Fruit fly (Drosophila melanogaster): ENCODE results near the gene Atet.
A peak's percentile ranks its signal among the peaks of the same experiment; 100 is the strongest.

Atet gene

dm6 chr2L:4393842-4394421 is 60.2 kb downstream of the Atet start, which contains the start of gene CG3652 (continued):
- peak; percentile 67 for TF ChIP-seq CG4617 (GFP tag; optimal IDR thresholded peaks at IDR 0.05; ENCODE audit: borderline replicate concordance)
- no peak for TF ChIP-seq crol (GFP tag; IDR thresholded peaks at IDR 0.05)
- no peak for TF ChIP-seq CG7963 (GFP tag; IDR thresholded peaks at IDR 0.05; ENCODE audit: partially characterized antibody)
- no peak for TF ChIP-seq ap (GFP tag; IDR thresholded peaks at IDR 0.05)
- TF ChIP-seq CG12942 (GFP tag; optimal IDR thresholded peaks at IDR 0.05): no peak
- no peak for TF ChIP-seq CG17328 (GFP tag; IDR thresholded peaks at IDR 0.05)
- no peak for TF ChIP-seq gcm (GFP tag; optimal IDR thresholded peaks at IDR 0.05)
- no peak for TF ChIP-seq CG11085 (GFP tag; IDR thresholded peaks at IDR 0.05)
- TF ChIP-seq CG12219 (GFP tag; optimal IDR thresholded peaks at IDR 0.05): no peak
- TF ChIP-seq ems (GFP tag; optimal IDR thresholded peaks at IDR 0.05): no peak
- 0 out of 2 replicates have a peak, but pooled peaks have one; percentile 50 for TF ChIP-seq nerfin-2 (GFP tag; IDR thresholded peaks at IDR 0.05; ENCODE audit: partially characterized antibody)
- TF ChIP-seq Rx (GFP tag; IDR thresholded peaks at IDR 0.05): no peak
- no peak for TF ChIP-seq PHDP (tag; optimal IDR thresholded peaks at IDR 0.05)
- no peak for TF ChIP-seq ab (GFP tag; optimal IDR thresholded peaks at IDR 0.05)
- no peak for TF ChIP-seq ase (GFP tag; IDR thresholded peaks at IDR 0.05)
- TF ChIP-seq CG10979 (tag; optimal IDR thresholded peaks at IDR 0.05): peak; percentile 1
- TF ChIP-seq shn (GFP tag; optimal IDR thresholded peaks at IDR 0.05): no peak
- TF ChIP-seq bowl (GFP tag; IDR thresholded peaks at IDR 0.05): no peak
- TF ChIP-seq CG16779 (GFP tag; IDR thresholded peaks at IDR 0.05): no peak
- TF ChIP-seq z (GFP tag; IDR thresholded peaks at IDR 0.05): no peak
- TF ChIP-seq Sry-δ (GFP tag; optimal IDR thresholded peaks at IDR 0.05): peak; percentile 75
- no peak for TF ChIP-seq ro (GFP tag; IDR thresholded peaks at IDR 0.05)
- TF ChIP-seq HHEX (GFP tag; optimal IDR thresholded peaks at IDR 0.05): no peak
- peak; percentile 52 for TF ChIP-seq CG30403 (GFP tag; optimal IDR thresholded peaks at IDR 0.05)
- peak in 1 of 3 experiments; percentile 29 for TF ChIP-seq lola (GFP tag; optimal IDR thresholded peaks at IDR 0.05)
- no peak for TF ChIP-seq gro (GFP tag; optimal IDR thresholded peaks at IDR 0.05)
- TF ChIP-seq twi (tag; optimal IDR thresholded peaks at IDR 0.05): no peak
- TF ChIP-seq gfzf (GFP tag; optimal IDR thresholded peaks at IDR 0.05): peak; percentile 67
- peak; percentile 11; the same call in 1 of the 2 replicates for TF ChIP-seq klu (GFP tag; IDR thresholded peaks at IDR 0.05)
- TF ChIP-seq CG34376 (GFP tag; optimal IDR thresholded peaks at IDR 0.05): no peak
- TF ChIP-seq grau (tag; optimal IDR thresholded peaks at IDR 0.05): no peak
- no peak for TF ChIP-seq seq (GFP tag; IDR thresholded peaks at IDR 0.05)
- TF ChIP-seq Scr (GFP tag; IDR thresholded peaks at IDR 0.05; ENCODE audit: partially characterized antibody): peak; percentile 60
- no peak for TF ChIP-seq CG4854 (GFP tag; optimal IDR thresholded peaks at IDR 0.05)
- no peak for TF ChIP-seq CG10274 (GFP tag; optimal IDR thresholded peaks at IDR 0.05)
- no peak for TF ChIP-seq CG2202 (tag; optimal IDR thresholded peaks at IDR 0.05)
- TF ChIP-seq B-H2 (GFP tag; optimal IDR thresholded peaks at IDR 0.05): no peak
- no peak for TF ChIP-seq E2f1 (GFP tag; IDR thresholded peaks at IDR 0.05)
- peak; percentile 35 for TF ChIP-seq Side (GFP tag; optimal IDR thresholded peaks at IDR 0.05)
- TF ChIP-seq org-1 (GFP tag; optimal IDR thresholded peaks at IDR 0.05): no peak
- no peak for TF ChIP-seq CG8281 (tag; optimal IDR thresholded peaks at IDR 0.05)
- no peak for TF ChIP-seq CG6683 (GFP tag; optimal IDR thresholded peaks at IDR 0.05)
- TF ChIP-seq CG9817 (tag; optimal IDR thresholded peaks at IDR 0.05): no peak
- TF ChIP-seq CG4282 (GFP tag; optimal IDR thresholded peaks at IDR 0.05): no peak
- no peak for TF ChIP-seq TFAM (GFP tag; optimal IDR thresholded peaks at IDR 0.05)
- TF ChIP-seq CG10654 (GFP tag; optimal IDR thresholded peaks at IDR 0.05): peak; percentile 1
- TF ChIP-seq onecut (GFP tag; IDR thresholded peaks at IDR 0.05): no peak
- no peak for TF ChIP-seq CG18476 (GFP tag; optimal IDR thresholded peaks at IDR 0.05)
- no peak for TF ChIP-seq MTF-1 (GFP tag; optimal IDR thresholded peaks at IDR 0.05; ENCODE audit: borderline replicate concordance)
- no peak for TF ChIP-seq trh (GFP tag; optimal IDR thresholded peaks at IDR 0.05)
- TF ChIP-seq Antp (GFP tag; optimal IDR thresholded peaks at IDR 0.05): no peak

Measured in whole organism, embryonic.